Fruit fly (Drosophila melanogaster) whole organism, prepupa: Measurements from ENCODE around the gene CG14715.
A peak's percentile ranks its signal among the peaks of the same experiment; 100 is the strongest.

Experiments used
- Blimp-1 ChIP-seq: fragments of 200-800 bp; sonication (Bioruptor generic); optimal IDR thresholded peaks from 3 replicates; lab custom pipeline; 2017; ENCODE audit warnings: missing biosample characterization, missing genetic modification characterization, mild to moderate bottlenecking, moderate library complexity, missing genetic modification reagents
- CG10631 ChIP-seq: fragments of 200-800 bp; sonication (Bioruptor generic); optimal IDR thresholded peaks from 2 replicates; lab custom pipeline; 2016; ENCODE audit warnings: missing biosample characterization, missing genetic modification characterization
- CG11294 ChIP-seq: fragments of 200-800 bp; sonication (Bioruptor generic); IDR thresholded peaks from 2 replicates; pipeline ENCODE4 v1.3.6; 2022; ENCODE audit warnings: missing biosample characterization, missing genetic modification characterization
- CG11762 ChIP-seq: fragments of 200-800 bp; sonication (Bioruptor generic); optimal IDR thresholded peaks from 3 replicates; lab custom pipeline; 2016; ENCODE audit warnings: missing biosample characterization, missing genetic modification characterization; ENCODE audit not compliant: insufficient read depth
- CG11902 ChIP-seq: fragments of 200-800 bp; sonication (Bioruptor generic); optimal IDR thresholded peaks from 3 replicates; lab custom pipeline; 2016; ENCODE audit warnings: missing biosample characterization, missing genetic modification characterization
- CG15336 ChIP-seq: fragments of 200-800 bp; sonication (Bioruptor generic); IDR thresholded peaks from 2 replicates; pipeline ENCODE4 v1.3.6; 2022; ENCODE audit warnings: missing biosample characterization, missing genetic modification characterization
- CG16779 ChIP-seq: fragments of 200-800 bp; sonication (Bioruptor generic); optimal IDR thresholded peaks from 3 replicates; lab custom pipeline; 2017; ENCODE audit warnings: missing biosample characterization, mild to moderate bottlenecking, missing genetic modification characterization
- CG3919 ChIP-seq: fragments of 200-800 bp; sonication (Bioruptor generic); optimal IDR thresholded peaks from 3 replicates; lab custom pipeline; 2016; ENCODE audit warnings: missing biosample characterization, missing genetic modification characterization
- CG4318 ChIP-seq: fragments of 200-800 bp; sonication (Bioruptor generic); optimal IDR thresholded peaks from 3 replicates; lab custom pipeline; 2017; ENCODE audit warnings: missing biosample characterization, mild to moderate bottlenecking, missing genetic modification characterization
- CG6163 ChIP-seq: fragments of 200-800 bp; sonication (Bioruptor generic); IDR thresholded peaks from 3 replicates; pipeline ENCODE4 v1.3.6; 2022; ENCODE audit warnings: missing biosample characterization, missing genetic modification characterization
- CG6276 ChIP-seq: fragments of 200-800 bp; sonication (Bioruptor generic); optimal IDR thresholded peaks from 2 replicates; lab custom pipeline; 2017; ENCODE audit warnings: missing biosample characterization, mild to moderate bottlenecking, missing genetic modification characterization
- CG6792 ChIP-seq: fragments of 200-800 bp; sonication (Bioruptor generic); optimal IDR thresholded peaks from 3 replicates; lab custom pipeline; 2016; ENCODE audit warnings: missing biosample characterization, missing genetic modification characterization
- CG6808 ChIP-seq: fragments of 200-800 bp; sonication (Bioruptor generic); optimal IDR thresholded peaks from 3 replicates; lab custom pipeline; 2017; ENCODE audit warnings: missing biosample characterization, missing genetic modification characterization, mild to moderate bottlenecking, moderate library complexity, missing genetic modification reagents
- CG6854 ChIP-seq: fragments of 200-800 bp; sonication (Bioruptor generic); optimal IDR thresholded peaks from 2 replicates; lab custom pipeline; 2017; ENCODE audit warnings: missing biosample characterization, mild to moderate bottlenecking, missing genetic modification characterization
- CG7368 ChIP-seq: fragments of 200-800 bp; sonication (Bioruptor generic); optimal IDR thresholded peaks from 3 replicates; lab custom pipeline; 2016; ENCODE audit warnings: missing biosample characterization, missing genetic modification characterization
- CG8119 ChIP-seq: fragments of 200-800 bp; sonication (Bioruptor generic); IDR thresholded peaks from 3 replicates; pipeline ENCODE4 v1.3.6; 2022; ENCODE audit warnings: missing biosample characterization, missing genetic modification characterization
- CG8319 ChIP-seq: fragments of 200-800 bp; sonication (Bioruptor generic); optimal IDR thresholded peaks from 3 replicates; lab custom pipeline; 2016; ENCODE audit warnings: missing biosample characterization, missing genetic modification characterization
- CG9139 ChIP-seq: fragments of 200-800 bp; sonication (Bioruptor generic); optimal IDR thresholded peaks from 3 replicates; lab custom pipeline; 2017; ENCODE audit warnings: missing biosample characterization, mild to moderate bottlenecking, missing genetic modification characterization
- Eip75B ChIP-seq: fragments of 200-800 bp; sonication (Bioruptor generic); optimal IDR thresholded peaks from 3 replicates; lab custom pipeline; 2016; ENCODE audit warnings: missing biosample characterization, missing genetic modification characterization
- Eip93F ChIP-seq: fragments of 200-800 bp; sonication (Bioruptor generic); optimal IDR thresholded peaks from 2 replicates; lab custom pipeline; 2016; ENCODE audit warnings: missing biosample characterization, mild to moderate bottlenecking, missing genetic modification characterization
- Ets21C ChIP-seq: fragments of 200-800 bp; sonication (Bioruptor generic); optimal IDR thresholded peaks from 3 replicates; lab custom pipeline; 2016; ENCODE audit warnings: missing biosample characterization, missing genetic modification characterization
- Ets96B ChIP-seq: fragments of 200-800 bp; optimal IDR thresholded peaks from 2 replicates; lab custom pipeline; 2019; ENCODE audit warnings: missing biosample characterization, mild to moderate bottlenecking, missing genetic modification characterization, moderate library complexity
- Gug ChIP-seq: fragments of 200-800 bp; sonication (Bioruptor generic); IDR thresholded peaks from 2 replicates; pipeline ENCODE4 v1.3.6; 2022; ENCODE audit warnings: missing biosample characterization, missing genetic modification characterization
- Hr38 ChIP-seq: sonication (Bioruptor generic); optimal IDR thresholded peaks from 2 replicates; lab custom pipeline; 2016; ENCODE audit warnings: missing biosample characterization, missing genetic modification characterization
- Hr39 ChIP-seq: fragments of 200-800 bp; sonication (Bioruptor generic); optimal IDR thresholded peaks from 2 replicates; lab custom pipeline; 2016; ENCODE audit warnings: missing biosample characterization, missing genetic modification characterization
- Hr4 ChIP-seq: fragments of 200-800 bp; sonication (Bioruptor generic); optimal IDR thresholded peaks from 3 replicates; lab custom pipeline; 2016; ENCODE audit warnings: missing biosample characterization, missing genetic modification characterization
- Met ChIP-seq: fragments of 200-800 bp; sonication (Bioruptor generic); optimal IDR thresholded peaks from 3 replicates; lab custom pipeline; 2016; ENCODE audit warnings: missing biosample characterization, missing genetic modification characterization
- Smox ChIP-seq: fragments of 200-800 bp; sonication (Bioruptor generic); optimal IDR thresholded peaks from 3 replicates; lab custom pipeline; 2016; ENCODE audit warnings: missing biosample characterization, missing genetic modification characterization
- Sox15 ChIP-seq: fragments of 200-800 bp; sonication (Bioruptor generic); optimal IDR thresholded peaks from 3 replicates; lab custom pipeline; 2016; ENCODE audit warnings: missing biosample characterization, missing genetic modification characterization
- achi ChIP-seq: fragments of 200-800 bp; sonication (Bioruptor generic); optimal IDR thresholded peaks from 3 replicates; lab custom pipeline; 2016; ENCODE audit warnings: missing biosample characterization, missing genetic modification characterization
- acj6 ChIP-seq: fragments of 200-800 bp; sonication (Bioruptor generic); optimal IDR thresholded peaks from 3 replicates; lab custom pipeline; 2016; ENCODE audit warnings: missing biosample characterization, missing genetic modification characterization
- cyc ChIP-seq: fragments of 200-800 bp; sonication (Bioruptor generic); optimal IDR thresholded peaks from 3 replicates; lab custom pipeline; 2016; ENCODE audit warnings: missing biosample characterization, missing genetic modification characterization
- dac ChIP-seq: fragments of 200-800 bp; sonication (Bioruptor generic); optimal IDR thresholded peaks from 2 replicates; lab custom pipeline; 2017; ENCODE audit warnings: missing biosample characterization, mild to moderate bottlenecking, missing genetic modification characterization
- dsx ChIP-seq: fragments of 200-800 bp; optimal IDR thresholded peaks from 3 replicates; lab custom pipeline; 2019; ENCODE audit warnings: missing biosample characterization, mild to moderate bottlenecking, missing genetic modification characterization, moderate library complexity; ENCODE audit not compliant: poor library complexity, severe bottlenecking
- eg ChIP-seq: fragments of 200-800 bp; sonication (Bioruptor generic); IDR thresholded peaks from 3 replicates; pipeline ENCODE4 v1.3.6; 2022; ENCODE audit warnings: missing biosample characterization, missing genetic modification characterization
- esn ChIP-seq: fragments of 200-800 bp; sonication (Bioruptor generic); optimal IDR thresholded peaks from 2 replicates; lab custom pipeline; 2016; ENCODE audit warnings: missing biosample characterization, mild to moderate bottlenecking, missing genetic modification characterization, moderate library complexity
- fd59A ChIP-seq: fragments of 200-800 bp; sonication (Bioruptor generic); optimal IDR thresholded peaks from 2 replicates; lab custom pipeline; 2017; ENCODE audit warnings: missing biosample characterization, mild to moderate bottlenecking, missing genetic modification characterization, missing genetic modification reagents
- fkh ChIP-seq: fragments of 200-800 bp; sonication (Bioruptor generic); optimal IDR thresholded peaks from 3 replicates; lab custom pipeline; 2017; ENCODE audit warnings: missing biosample characterization, mild to moderate bottlenecking, missing genetic modification characterization, moderate library complexity
- lz ChIP-seq: fragments of 200-800 bp; sonication (Bioruptor generic); optimal IDR thresholded peaks from 3 replicates; lab custom pipeline; 2016; ENCODE audit warnings: missing biosample characterization, missing genetic modification characterization
- net ChIP-seq: fragments of 200-800 bp; sonication (Bioruptor generic); optimal IDR thresholded peaks from 3 replicates; lab custom pipeline; 2016; ENCODE audit warnings: missing biosample characterization, missing genetic modification characterization
- pdm3 ChIP-seq: fragments of 200-800 bp; sonication (Bioruptor generic); optimal IDR thresholded peaks from 3 replicates; lab custom pipeline; 2016; ENCODE audit warnings: missing biosample characterization, missing genetic modification characterization
- salr ChIP-seq, 2 experiments: fragments of 200-800 bp; sonication (Bioruptor generic); optimal IDR thresholded peaks; 3 replicates each; lab custom pipeline; 2016 to 2018; ENCODE audit warnings: missing biosample characterization in 2 of 2, missing genetic modification characterization in 2 of 2, mild to moderate bottlenecking in 1 of 2
- ss ChIP-seq, 2 experiments: fragments of 200-800 bp; sonication (Bioruptor generic); optimal IDR thresholded peaks; 2 replicates in 1 of 2; 3 replicates in 1 of 2; lab custom pipeline; 2017 to 2018; ENCODE audit warnings: mild to moderate bottlenecking in 2 of 2, missing biosample characterization in 2 of 2, missing genetic modification characterization in 2 of 2, moderate library complexity in 1 of 2
- svp ChIP-seq: fragments of 200-800 bp; sonication (Bioruptor generic); peaks from one replicate; lab custom pipeline; 2016; ENCODE audit warnings: missing biosample characterization, missing genetic modification characterization
- vri ChIP-seq: fragments of 200-800 bp; sonication (Bioruptor generic); optimal IDR thresholded peaks from 3 replicates; lab custom pipeline; 2016; ENCODE audit warnings: missing biosample characterization, mild to moderate bottlenecking, missing genetic modification characterization

CG14715 gene

dm6 chr3R:11657786-11658193, 16.2 kb upstream of the CG14715 start (continued):
- 0 out of 2 replicates have a peak, but pooled peaks have one; percentile 25 for TF ChIP-seq CG11294 (GFP tag; lab: Robert Waterston, UW)
- peak; percentile 87 for TF ChIP-seq pdm3 (GFP tag; lab: Kevin White, UChicago)
- TF ChIP-seq salr (GFP tag; optimal IDR thresholded peaks at IDR 0.05; lab: Kevin White, UChicago), result peak; percentile 47 to 70
- TF ChIP-seq CG7368 (GFP tag; lab: Kevin White, UChicago), result peak; percentile 86
- peak; percentile 76 for TF ChIP-seq CG9139
- peak; percentile 88 for TF ChIP-seq acj6 (GFP tag; lab: Kevin White, UChicago)
- peak; percentile 83 for TF ChIP-seq achi
- peak; percentile 60 for TF ChIP-seq Hr4 (GFP tag; lab: Kevin White, UChicago)
- peak; percentile 86 for TF ChIP-seq net (GFP tag; lab: Kevin White, UChicago)
- TF ChIP-seq fd59A (GFP tag; lab: Kevin White, UChicago), result peak; percentile 71
- TF ChIP-seq CG16779 (tag; lab: Kevin White, UChicago), result peak; percentile 53
- no peak for TF ChIP-seq fkh (GFP tag; lab: Kevin White, UChicago)
- peak; percentile 91 for TF ChIP-seq Eip75B
- peak; percentile 86 for TF ChIP-seq Ets96B (tag; lab: Kevin White, UChicago)
- peak; percentile 86 for TF ChIP-seq Smox (GFP tag; lab: Kevin White, UChicago)
- TF ChIP-seq Sox15, result peak; percentile 62
- peak; percentile 84 for TF ChIP-seq lz (GFP tag; lab: Kevin White, UChicago)
- TF ChIP-seq esn, result peak; percentile 91
- TF ChIP-seq CG15336, result peak; percentile 75
- TF ChIP-seq Blimp-1, result peak; percentile 48
- TF ChIP-seq Hr39 (GFP tag; lab: Kevin White, UChicago), result peak; percentile 85
- peak; percentile 84 for TF ChIP-seq CG10631 (GFP tag; lab: Kevin White, UChicago)

- TF ChIP-seq CG11902 (GFP tag; lab: Kevin White, UChicago), result no peak
- TF ChIP-seq CG4318 (GFP tag; lab: Kevin White, UChicago), result no peak
- no peak for TF ChIP-seq dsx (GFP tag; lab: Kevin White, UChicago)
- no peak for TF ChIP-seq Ets21C (GFP tag; lab: Kevin White, UChicago)
- TF ChIP-seq salr (GFP tag; optimal IDR thresholded peaks at IDR 0.05; lab: Kevin White, UChicago), result no peak
- no peak for TF ChIP-seq dac (GFP tag; lab: Kevin White, UChicago)
- TF ChIP-seq Hr4 (GFP tag; lab: Kevin White, UChicago), result no peak
- TF ChIP-seq CG6854 (GFP tag; lab: Kevin White, UChicago), result no peak
- no peak for TF ChIP-seq cyc (GFP tag; lab: Kevin White, UChicago)
- TF ChIP-seq CG6808 (GFP tag; lab: Kevin White, UChicago), result no peak
- TF ChIP-seq Hr39 (GFP tag; lab: Kevin White, UChicago), result no peak
- no peak for TF ChIP-seq fkh (GFP tag; lab: Kevin White, UChicago)
- TF ChIP-seq Met, result no peak
- no peak for TF ChIP-seq CG6792 (GFP tag; lab: Kevin White, UChicago)
- TF ChIP-seq vri (GFP tag; lab: Kevin White, UChicago), result no peak
- TF ChIP-seq eg (GFP tag; lab: Robert Waterston, UW), result peak; percentile 8; the same call in 1 of the 3 replicates
- TF ChIP-seq CG15336, result peak; percentile 30; the same call in 1 of the 2 replicates
- no peak for TF ChIP-seq Smox (GFP tag; lab: Kevin White, UChicago)
- TF ChIP-seq lz (GFP tag; lab: Kevin White, UChicago), result no peak
- TF ChIP-seq Gug (GFP tag; lab: Robert Waterston, UW), result no peak
- TF ChIP-seq CG6276 (GFP tag; lab: Kevin White, UChicago), result peak; percentile 14
- no peak for TF ChIP-seq svp (GFP tag; lab: Kevin White, UChicago)
- no peak for TF ChIP-seq CG8319
Observed at dm6 chr3R:11661187-11661586, 12.8 kb upstream of the CG14715 start.

- TF ChIP-seq CG11294 (GFP tag; lab: Robert Waterston, UW), result peak; percentile 26; the same call in 1 of the 2 replicates
- no peak for TF ChIP-seq CG9139
- peak; percentile 27 for TF ChIP-seq lz (GFP tag; lab: Kevin White, UChicago)
- TF ChIP-seq pdm3 (GFP tag; lab: Kevin White, UChicago), result peak; percentile 59
- peak; percentile 38 for TF ChIP-seq fd59A (GFP tag; lab: Kevin White, UChicago)
- TF ChIP-seq CG16779 (tag; lab: Kevin White, UChicago), result no peak
- TF ChIP-seq CG8119 (GFP tag; lab: Robert Waterston, UW), result peak; percentile 66; the same call in 2 of the 3 replicates
- peak; percentile 64; the same call in 2 of the 3 replicates for TF ChIP-seq CG6163 (GFP tag; lab: Robert Waterston, UW)
- TF ChIP-seq esn, result no peak
- no peak for TF ChIP-seq Hr38 (GFP tag; lab: Kevin White, UChicago)
- peak; percentile 9 for TF ChIP-seq dac (GFP tag; lab: Kevin White, UChicago)
- TF ChIP-seq CG3919 (GFP tag; lab: Kevin White, UChicago), result peak; percentile 51
- TF ChIP-seq Eip93F, result no peak
- no peak for TF ChIP-seq CG8319
- peak; percentile 11 for TF ChIP-seq Sox15
- TF ChIP-seq fkh (GFP tag; lab: Kevin White, UChicago), result no peak
- peak; percentile 55 for TF ChIP-seq CG6808 (GFP tag; lab: Kevin White, UChicago)
- TF ChIP-seq ss (GFP tag; optimal IDR thresholded peaks at IDR 0.05; lab: Kevin White, UChicago), result peak; percentile 30 to 51
- TF ChIP-seq CG11762 (GFP tag; lab: Kevin White, UChicago), result no peak
- no peak for TF ChIP-seq Blimp-1
Observed at dm6 chr3R:11661712-11662111, 12.3 kb upstream of the CG14715 start.
